Fruit fly (Drosophila melanogaster) whole organism, embryonic: Measurements from ENCODE around the gene Hn.

ENCODE experiments used
- Abd-B ChIP-seq: fragments of 200-800 bp; sonication (Bioruptor generic); optimal IDR thresholded peaks from 2 replicates; lab custom pipeline; 2018; ENCODE audit warnings: missing biosample characterization, mild to moderate bottlenecking, missing genetic modification characterization, moderate library complexity
- B-H2 ChIP-seq: fragments of 200-800 bp; sonication (Bioruptor generic); optimal IDR thresholded peaks from 2 replicates; lab custom pipeline; 2018; ENCODE audit warnings: missing biosample characterization, mild to moderate bottlenecking, missing genetic modification characterization
- CG10431 ChIP-seq: fragments of 200-800 bp; sonication (Bioruptor generic); optimal IDR thresholded peaks from 3 replicates; lab custom pipeline; 2018; ENCODE audit warnings: missing biosample characterization, mild to moderate bottlenecking, missing genetic modification characterization
- CG10654 ChIP-seq: fragments of 200-800 bp; sonication (Bioruptor generic); optimal IDR thresholded peaks from 2 replicates; lab custom pipeline; 2016; ENCODE audit warnings: missing biosample characterization, missing genetic modification characterization
- CG10979 ChIP-seq: fragments of 200-800 bp; sonication (Bioruptor generic); optimal IDR thresholded peaks from 2 replicates; lab custom pipeline; 2018; ENCODE audit warnings: missing biosample characterization, mild to moderate bottlenecking, missing genetic modification characterization, moderate library complexity
- CG11695 ChIP-seq: fragments of 200-800 bp; sonication (Bioruptor generic); IDR thresholded peaks from 3 replicates; pipeline ENCODE4 v1.3.6; 2022; ENCODE audit warnings: missing biosample characterization, missing genetic modification characterization
- CG12071 ChIP-seq: fragments of 200-800 bp; sonication (Bioruptor generic); optimal IDR thresholded peaks from 3 replicates; lab custom pipeline; 2018; ENCODE audit warnings: missing biosample characterization, mild to moderate bottlenecking, missing genetic modification characterization
- CG12155 ChIP-seq: fragments of 200-800 bp; sonication (Bioruptor generic); optimal IDR thresholded peaks from 3 replicates; lab custom pipeline; 2016; ENCODE audit warnings: missing biosample characterization, missing genetic modification characterization
- CG14014 ChIP-seq: fragments of 200-800 bp; sonication (Bioruptor generic); IDR thresholded peaks from 2 replicates; pipeline ENCODE4 v1.3.6; 2022; ENCODE audit warnings: missing biosample characterization, missing genetic modification characterization
- CG14050 ChIP-seq: fragments of 200-800 bp; sonication (Bioruptor generic); IDR thresholded peaks from 3 replicates; pipeline ENCODE4 v1.3.6; 2022; ENCODE audit warnings: missing biosample characterization, missing genetic modification characterization
- CG17361 ChIP-seq: fragments of 200-800 bp; sonication (Bioruptor generic); IDR thresholded peaks from 3 replicates; pipeline ENCODE4 v1.3.6; 2022; ENCODE audit warnings: missing biosample characterization, missing genetic modification characterization
- CG17612 ChIP-seq: fragments of 200-800 bp; sonication (Bioruptor generic); IDR thresholded peaks from 2 replicates; pipeline ENCODE4 v1.3.6; 2022; ENCODE audit warnings: missing biosample characterization, missing genetic modification characterization
- CG18476 ChIP-seq: fragments of 200-800 bp; sonication (Bioruptor generic); optimal IDR thresholded peaks from 2 replicates; lab custom pipeline; 2016; ENCODE audit warnings: missing biosample characterization, mild to moderate bottlenecking, missing genetic modification characterization
- CG30403 ChIP-seq: fragments of 200-800 bp; sonication (Bioruptor generic); optimal IDR thresholded peaks from 3 replicates; lab custom pipeline; 2016; ENCODE audit warnings: missing biosample characterization, missing genetic modification characterization
- CG31365 ChIP-seq: fragments of 200-800 bp; sonication (Bioruptor generic); optimal IDR thresholded peaks from 2 replicates; lab custom pipeline; 2018; ENCODE audit warnings: missing biosample characterization, mild to moderate bottlenecking, missing genetic modification characterization
- CG31441 ChIP-seq: fragments of 200-800 bp; sonication (Bioruptor generic); IDR thresholded peaks from 2 replicates; pipeline ENCODE4 v1.3.6; 2022; ENCODE audit warnings: missing biosample characterization, missing genetic modification characterization
- CG32532 ChIP-seq: fragments of 200-800 bp; sonication (Bioruptor generic); IDR thresholded peaks from 2 replicates; pipeline ENCODE4 v1.3.6; 2022; ENCODE audit warnings: missing biosample characterization, missing genetic modification characterization
- CG34224 ChIP-seq: fragments of 200-800 bp; sonication (Bioruptor generic); IDR thresholded peaks from 3 replicates; pipeline ENCODE4 v1.3.6; 2022; ENCODE audit warnings: missing biosample characterization, missing genetic modification characterization; ENCODE audit not compliant: partially characterized antibody
- CG34422 ChIP-seq: fragments of 200-800 bp; sonication (Bioruptor generic); IDR thresholded peaks from 3 replicates; pipeline ENCODE4 v1.3.6; 2022; ENCODE audit warnings: missing biosample characterization, missing genetic modification characterization
- CG4617 ChIP-seq: fragments of 200-800 bp; sonication (Bioruptor generic); optimal IDR thresholded peaks from 3 replicates; lab custom pipeline; 2016; ENCODE audit warnings: missing biosample characterization, missing genetic modification characterization, borderline replicate concordance
- CG5180 ChIP-seq: fragments of 200-800 bp; sonication (Bioruptor generic); optimal IDR thresholded peaks from 3 replicates; lab custom pipeline; 2017; ENCODE audit warnings: missing biosample characterization, missing genetic modification characterization, mild to moderate bottlenecking, moderate library complexity, missing genetic modification reagents
- D19B ChIP-seq: fragments of 200-800 bp; sonication (Bioruptor generic); optimal IDR thresholded peaks from 2 replicates; lab custom pipeline; 2017; ENCODE audit warnings: missing biosample characterization, mild to moderate bottlenecking, missing genetic modification characterization
- Dip2 ChIP-seq: fragments of 200-800 bp; sonication (Bioruptor generic); IDR thresholded peaks from 2 replicates; pipeline ENCODE4 v1.3.6; 2022; ENCODE audit warnings: missing biosample characterization, missing genetic modification characterization
- Doc2 ChIP-seq: fragments of 200-800 bp; sonication (Bioruptor generic); IDR thresholded peaks from 2 replicates; pipeline ENCODE4 v1.3.6; 2022; ENCODE audit warnings: missing biosample characterization, missing genetic modification characterization
- E2f2 ChIP-seq: fragments of 200-800 bp; sonication (Bioruptor generic); IDR thresholded peaks from 2 replicates; pipeline ENCODE4 v1.3.6; 2022; ENCODE audit warnings: missing biosample characterization, missing genetic modification characterization
- HLH3B ChIP-seq: fragments of 200-800 bp; sonication (Bioruptor generic); IDR thresholded peaks from 2 replicates; pipeline ENCODE4 v1.3.6; 2022; ENCODE audit warnings: missing biosample characterization, missing genetic modification characterization
- Hr3 ChIP-seq: fragments of 200-800 bp; sonication (Bioruptor generic); optimal IDR thresholded peaks from 3 replicates; lab custom pipeline; 2016; ENCODE audit warnings: missing biosample characterization, missing genetic modification characterization
- Nf-YA ChIP-seq: fragments of 200-800 bp; sonication (Bioruptor generic); IDR thresholded peaks from 2 replicates; pipeline ENCODE4 v1.3.6; 2022; ENCODE audit warnings: missing biosample characterization, missing genetic modification characterization
- Pdp1 ChIP-seq, 2 experiments: fragments of 200-800 bp; sonication (Bioruptor generic); optimal IDR thresholded peaks; 3 replicates each; lab custom pipeline; 2016; ENCODE audit warnings: missing biosample characterization in 2 of 2, missing genetic modification characterization in 2 of 2, mild to moderate bottlenecking in 1 of 2, moderate library complexity in 1 of 2
- Rfx ChIP-seq: fragments of 200-800 bp; sonication (Bioruptor generic); IDR thresholded peaks from 2 replicates; pipeline ENCODE4 v1.3.6; 2022; ENCODE audit warnings: missing biosample characterization, missing genetic modification characterization
- Ssrp ChIP-seq: fragments of 200-800 bp; sonication (Bioruptor generic); optimal IDR thresholded peaks from 2 replicates; lab custom pipeline; 2018; ENCODE audit warnings: missing biosample characterization, mild to moderate bottlenecking, missing genetic modification characterization, moderate library complexity
- ara ChIP-seq: fragments of 200-800 bp; sonication (Bioruptor generic); IDR thresholded peaks from 2 replicates; pipeline ENCODE4 v1.3.6; 2022; ENCODE audit warnings: missing biosample characterization, missing genetic modification characterization
- az2 ChIP-seq: fragments of 200-800 bp; sonication (Bioruptor generic); optimal IDR thresholded peaks from 3 replicates; lab custom pipeline; 2016; ENCODE audit warnings: missing biosample characterization, missing genetic modification characterization
- bab2 ChIP-seq: fragments of 200-800 bp; sonication (Bioruptor generic); optimal IDR thresholded peaks from 2 replicates; lab custom pipeline; 2016; ENCODE audit warnings: missing biosample characterization, missing genetic modification characterization
- caup ChIP-seq: fragments of 200-800 bp; sonication (Bioruptor generic); optimal IDR thresholded peaks from 3 replicates; lab custom pipeline; 2017; ENCODE audit warnings: missing biosample characterization, mild to moderate bottlenecking, missing genetic modification characterization, moderate library complexity; ENCODE audit not compliant: severe bottlenecking
- ci ChIP-seq: fragments of 200-800 bp; sonication (Bioruptor generic); IDR thresholded peaks from 3 replicates; pipeline ENCODE4 v1.3.6; 2022; ENCODE audit warnings: missing biosample characterization, missing genetic modification characterization
- dm ChIP-seq: fragments of 200-800 bp; sonication (Bioruptor generic); optimal IDR thresholded peaks from 3 replicates; lab custom pipeline; 2016; ENCODE audit warnings: missing biosample characterization, missing genetic modification characterization
- dysf ChIP-seq: fragments of 200-800 bp; sonication (Bioruptor generic); IDR thresholded peaks from 3 replicates; pipeline ENCODE4 v1.3.6; 2022; ENCODE audit warnings: missing biosample characterization, missing genetic modification characterization
- fd3F ChIP-seq: fragments of 200-800 bp; sonication (Bioruptor generic); optimal IDR thresholded peaks from 2 replicates; lab custom pipeline; 2018; ENCODE audit warnings: missing biosample characterization, mild to moderate bottlenecking, missing genetic modification characterization, moderate library complexity
- grau ChIP-seq: fragments of 200-800 bp; optimal IDR thresholded peaks from 3 replicates; lab custom pipeline; 2019; ENCODE audit warnings: missing biosample characterization, mild to moderate bottlenecking, missing genetic modification characterization, moderate library complexity
- hb ChIP-seq: fragments of 200-800 bp; sonication (Bioruptor generic); IDR thresholded peaks from 3 replicates; pipeline ENCODE4 v1.3.6; 2022; ENCODE audit warnings: missing biosample characterization, missing genetic modification characterization; ENCODE audit not compliant: partially characterized antibody
- ind ChIP-seq: fragments of 200-800 bp; sonication (Bioruptor generic); optimal IDR thresholded peaks from 3 replicates; lab custom pipeline; 2016; ENCODE audit warnings: missing biosample characterization, missing genetic modification characterization
- knrl ChIP-seq: fragments of 200-800 bp; sonication (Bioruptor generic); IDR thresholded peaks from 3 replicates; pipeline ENCODE4 v1.3.6; 2022; ENCODE audit warnings: missing biosample characterization, missing genetic modification characterization; ENCODE audit not compliant: partially characterized antibody
- lola ChIP-seq, 3 experiments: fragments of >200 bp in 2 of 3; fragments of 200-800 bp in 1 of 3; sonication (Bioruptor generic) in 1 of 3; optimal IDR thresholded peaks; 2 replicates each; lab custom pipeline; 2017 to 2019; ENCODE audit warnings: missing biosample characterization in 3 of 3, missing genetic modification characterization in 3 of 3, mild to moderate bottlenecking in 1 of 3, moderate library complexity in 1 of 3
- nerfin-2 ChIP-seq: fragments of 200-800 bp; sonication (Bioruptor generic); IDR thresholded peaks from 2 replicates; pipeline ENCODE4 v1.3.6; 2022; ENCODE audit warnings: missing biosample characterization, missing genetic modification characterization; ENCODE audit not compliant: partially characterized antibody
- p53 ChIP-seq: fragments of 200-800 bp; sonication (Bioruptor generic); optimal IDR thresholded peaks from 2 replicates; lab custom pipeline; 2016; ENCODE audit warnings: missing biosample characterization, missing genetic modification characterization
- rib ChIP-seq: fragments of 200-800 bp; sonication (Bioruptor generic); IDR thresholded peaks from 2 replicates; pipeline ENCODE4 v1.3.6; 2022; ENCODE audit warnings: missing biosample characterization, missing genetic modification characterization
- tgo ChIP-seq: fragments of 200-800 bp; sonication (Bioruptor generic); IDR thresholded peaks from 3 replicates; pipeline ENCODE4 v1.3.6; 2022; ENCODE audit warnings: missing biosample characterization, missing genetic modification characterization
- toy ChIP-seq: fragments of 200-800 bp; sonication (Bioruptor generic); IDR thresholded peaks from 2 replicates; pipeline ENCODE4 v1.3.6; 2022; ENCODE audit warnings: missing biosample characterization, missing genetic modification characterization
- unc-4 ChIP-seq: fragments of 200-800 bp; sonication (Bioruptor generic); IDR thresholded peaks from 2 replicates; pipeline ENCODE4 v1.3.6; 2022; ENCODE audit warnings: missing biosample characterization, missing genetic modification characterization; ENCODE audit not compliant: partially characterized antibody

The Hn gene

dm6 chr3L:7783383-7783782 lies 23.1 kb downstream of the Hn start (continued):
- TF ChIP-seq CG10979 (tag; lab: Kevin White, UChicago): no peak
- TF ChIP-seq CG14014 (GFP tag; lab: Robert Waterston, UW): 0 out of 2 replicates have a peak, but pooled peaks have one; percentile 8
- TF ChIP-seq CG10654 (GFP tag; lab: Kevin White, UChicago): peak; percentile 8
- no peak for TF ChIP-seq fd3F (GFP tag; lab: Kevin White, UChicago)
- peak; percentile 52; the same call in 1 of the 3 replicates for TF ChIP-seq ci (GFP tag; lab: Robert Waterston, UW)
- no peak for TF ChIP-seq ara
- peak; percentile 40 for TF ChIP-seq grau (tag; lab: Kevin White, UChicago)
- TF ChIP-seq CG18476 (GFP tag; lab: Kevin White, UChicago): no peak
- TF ChIP-seq knrl (GFP tag; lab: Robert Waterston, UW): no peak
- TF ChIP-seq CG5180: no peak
- TF ChIP-seq rib: no peak
- TF ChIP-seq toy (GFP tag; lab: Robert Waterston, UW): no peak
- TF ChIP-seq CG17361: 0 out of 3 replicates have a peak, but pooled peaks have one; percentile 24
- no peak for TF ChIP-seq Nf-YA (GFP tag; lab: Robert Waterston, UW)
- TF ChIP-seq CG34422 (GFP tag; lab: Robert Waterston, UW): no peak; the same call in 2 of the 3 replicates
- TF ChIP-seq ind (GFP tag; lab: Kevin White, UChicago): peak; percentile 38
- TF ChIP-seq CG17612 (GFP tag; lab: Robert Waterston, UW): no peak
- peak; percentile 55; the same call in 1 of the 3 replicates for TF ChIP-seq dysf (GFP tag; lab: Robert Waterston, UW)
- TF ChIP-seq unc-4: no peak
- TF ChIP-seq Hr3 (GFP tag; lab: Kevin White, UChicago): peak; percentile 5
- TF ChIP-seq CG34224 (GFP tag; lab: Robert Waterston, UW): no peak
- TF ChIP-seq CG11695 (GFP tag; lab: Robert Waterston, UW): peak; percentile 44; the same call in 1 of the 3 replicates
- TF ChIP-seq dm (GFP tag; lab: Kevin White, UChicago): no peak
- TF ChIP-seq az2: peak; percentile 0
- no peak for TF ChIP-seq Pdp1 (GFP tag; optimal IDR thresholded peaks at IDR 0.05; lab: Kevin White, UChicago)
- TF ChIP-seq caup (GFP tag; lab: Kevin White, UChicago): peak; percentile 5
- TF ChIP-seq bab2 (GFP tag; lab: Kevin White, UChicago): no peak
- peak; percentile 3 for TF ChIP-seq Ssrp (tag; lab: Kevin White, UChicago)
- peak; percentile 9 for TF ChIP-seq CG12155 (GFP tag; lab: Kevin White, UChicago)
- no peak for TF ChIP-seq Dip2 (GFP tag; lab: Robert Waterston, UW)
- TF ChIP-seq HLH3B (GFP tag; lab: Robert Waterston, UW): no peak
- TF ChIP-seq CG10431: no peak
- TF ChIP-seq p53 (GFP tag; lab: Kevin White, UChicago): no peak
- peak; percentile 60; the same call in 1 of the 2 replicates for TF ChIP-seq Rfx (GFP tag; lab: Robert Waterston, UW)
- TF ChIP-seq CG4617 (GFP tag; lab: Kevin White, UChicago): no peak
- TF ChIP-seq D19B (GFP tag; lab: Kevin White, UChicago): no peak
- TF ChIP-seq nerfin-2: no peak
- no peak for TF ChIP-seq hb (GFP tag; lab: Robert Waterston, UW)
- TF ChIP-seq CG14050 (GFP tag; lab: Robert Waterston, UW): peak; percentile 19; the same call in 1 of the 3 replicates
- TF ChIP-seq CG12071 (GFP tag; lab: Kevin White, UChicago): peak; percentile 1
- no peak for TF ChIP-seq Abd-B
- no peak for TF ChIP-seq CG31365 (tag; lab: Kevin White, UChicago)
- no peak for TF ChIP-seq Doc2
- TF ChIP-seq CG32532 (GFP tag; lab: Robert Waterston, UW): 0 out of 2 replicates have a peak, but pooled peaks have one; percentile 23
- peak; percentile 16; the same call in 1 of the 2 replicates for TF ChIP-seq E2f2
- no peak for TF ChIP-seq B-H2 (GFP tag; lab: Kevin White, UChicago)
- 0 out of 2 replicates have a peak, but pooled peaks have one; percentile 13 for TF ChIP-seq CG31441 (GFP tag; lab: Robert Waterston, UW)
- TF ChIP-seq CG30403 (GFP tag; lab: Kevin White, UChicago): peak; percentile 19
- TF ChIP-seq lola (GFP tag; optimal IDR thresholded peaks at IDR 0.05; lab: Kevin White, UChicago): no peak
- peak; percentile 48; the same call in 1 of the 3 replicates for TF ChIP-seq tgo (GFP tag; lab: Robert Waterston, UW)
